Fruit fly (Drosophila melanogaster): Measurements from ENCODE around the gene CG6769.

Gene CG6769

dm6 chrX:17826807-17827703 lies 33.7 kb upstream of the CG6769 start, which contains the start of gene Socs16D (continued):
- TF ChIP-seq dan (GFP tag; IDR thresholded peaks at IDR 0.05): no peak
- no peak for TF ChIP-seq CG1602 (GFP tag; optimal IDR thresholded peaks at IDR 0.05)
- peak; percentile 35; the same call in 1 of the 2 replicates for TF ChIP-seq Ptx1 (GFP tag; IDR thresholded peaks at IDR 0.05)
- peak; percentile 98 for TF ChIP-seq inv (GFP tag; IDR thresholded peaks at IDR 0.05; ENCODE audit: partially characterized antibody)
- TF ChIP-seq D19B (GFP tag; optimal IDR thresholded peaks at IDR 0.05): no peak
- TF ChIP-seq CG9932 (GFP tag; IDR thresholded peaks at IDR 0.05): peak; percentile 83
- TF ChIP-seq her (GFP tag; optimal IDR thresholded peaks at IDR 0.05): peak; percentile 43
- TF ChIP-seq wor (GFP tag; IDR thresholded peaks at IDR 0.05): no peak
- no peak for TF ChIP-seq hth (optimal IDR thresholded peaks at IDR 0.05)
- no peak for TF ChIP-seq CG10209 (GFP tag; optimal IDR thresholded peaks at IDR 0.05)
- peak; percentile 71 for TF ChIP-seq CG10267 (tag; optimal IDR thresholded peaks at IDR 0.05)
- TF ChIP-seq CG33213 (GFP tag; optimal IDR thresholded peaks at IDR 0.05): peak; percentile 84
- no peak for TF ChIP-seq B-H1 (GFP tag; IDR thresholded peaks at IDR 0.05)
- TF ChIP-seq CG12236 (GFP tag; optimal IDR thresholded peaks at IDR 0.05): peak; percentile 39
- TF ChIP-seq CHES-1-like (GFP tag; optimal IDR thresholded peaks at IDR 0.05): peak; percentile 47
- TF ChIP-seq CG12155 (GFP tag; optimal IDR thresholded peaks at IDR 0.05): peak; percentile 36
- TF ChIP-seq CG32767 (GFP tag; IDR thresholded peaks at IDR 0.05): no peak
- no peak for TF ChIP-seq CG6765 (GFP tag; optimal IDR thresholded peaks at IDR 0.05)
- no peak for TF ChIP-seq CG9215 (GFP tag; IDR thresholded peaks at IDR 0.05)
- peak; percentile 93 for TF ChIP-seq Doc3 (GFP tag; IDR thresholded peaks at IDR 0.05; ENCODE audit: partially characterized antibody)
- no peak for TF ChIP-seq sim (GFP tag; IDR thresholded peaks at IDR 0.05)
- no peak for TF ChIP-seq Hmx (GFP tag; optimal IDR thresholded peaks at IDR 0.05)
- TF ChIP-seq lilli (GFP tag; optimal IDR thresholded peaks at IDR 0.05): peak; percentile 68
- TF ChIP-seq CG10147 (GFP tag; optimal IDR thresholded peaks at IDR 0.05): peak; percentile 17
- TF ChIP-seq CG1647 (GFP tag; optimal IDR thresholded peaks at IDR 0.05): no peak
- TF ChIP-seq pita (GFP tag; optimal IDR thresholded peaks at IDR 0.05): peak; percentile 13
- TF ChIP-seq CG18011 (GFP tag; optimal IDR thresholded peaks at IDR 0.05): no peak
- peak; percentile 6 for TF ChIP-seq CG7839 (tag; optimal IDR thresholded peaks at IDR 0.05)
- no peak for TF ChIP-seq Taf1 (GFP tag; IDR thresholded peaks at IDR 0.05)
- no peak for TF ChIP-seq Ada2b (GFP tag; IDR thresholded peaks at IDR 0.05)
- TF ChIP-seq gt (GFP tag; IDR thresholded peaks at IDR 0.05): no peak
- TF ChIP-seq Doc2 (GFP tag; IDR thresholded peaks at IDR 0.05): no peak
- peak; percentile 55 for TF ChIP-seq Antp (GFP tag; optimal IDR thresholded peaks at IDR 0.05)
- peak; percentile 89 for TF ChIP-seq Lhr (GFP tag; optimal IDR thresholded peaks at IDR 0.05)
- TF ChIP-seq CG17612 (GFP tag; IDR thresholded peaks at IDR 0.05): no peak
- no peak for TF ChIP-seq org-1 (GFP tag; optimal IDR thresholded peaks at IDR 0.05)
- 0 out of 3 replicates have a peak, but pooled peaks have one; percentile 29 for TF ChIP-seq CG2199 (GFP tag; IDR thresholded peaks at IDR 0.05)
- no peak for TF ChIP-seq CG31388 (GFP tag; optimal IDR thresholded peaks at IDR 0.05)
- TF ChIP-seq CG4282 (GFP tag; optimal IDR thresholded peaks at IDR 0.05): peak; percentile 3
- no peak for TF ChIP-seq ac (GFP tag; optimal IDR thresholded peaks at IDR 0.05)
- TF ChIP-seq crol (GFP tag; IDR thresholded peaks at IDR 0.05): peak; percentile 65
- TF ChIP-seq pzg (GFP tag; optimal IDR thresholded peaks at IDR 0.05): peak; percentile 94
- no peak for TF ChIP-seq ap (GFP tag; IDR thresholded peaks at IDR 0.05)
- TF ChIP-seq Atf3 (GFP tag; optimal IDR thresholded peaks at IDR 0.05): no peak
- peak; percentile 72 for TF ChIP-seq HmgZ (tag; optimal IDR thresholded peaks at IDR 0.05)
- TF ChIP-seq trh (GFP tag; optimal IDR thresholded peaks at IDR 0.05): no peak
- peak; percentile 27 for TF ChIP-seq Hsf (GFP tag; optimal IDR thresholded peaks at IDR 0.05)
- peak; percentile 43 for TF ChIP-seq Blimp-1 (GFP tag; optimal IDR thresholded peaks at IDR 0.05)
- TF ChIP-seq CG32532 (GFP tag; IDR thresholded peaks at IDR 0.05): peak; percentile 45; the same call in 1 of the 2 replicates
- peak; percentile 30 for TF ChIP-seq gem (tag; optimal IDR thresholded peaks at IDR 0.05)

All from whole organism, embryonic.